Worm (Caenorhabditis elegans) whole organism, young adult: ENCODE measurements around the gene mut-15.

Source experiments
- B0019.2 ChIP-seq: fragments of 200-800 bp; sonication (Bioruptor generic); conservative IDR thresholded peaks from 2 replicates; pipeline ENCODE4 v1.3.6; 2022; ENCODE audit warnings: missing genetic modification reagents, missing genetic modification characterization, missing compliant biosample characterization
- B0035.1 ChIP-seq: sonication (generic microtip); optimal IDR thresholded peaks from 2 replicates; lab custom pipeline; 2016; ENCODE audit warnings: missing genetic modification characterization, mild to moderate bottlenecking, missing compliant biosample characterization, missing genotype, missing genetic modification reagents
- B0261.1 ChIP-seq: sonication (generic microtip); optimal IDR thresholded peaks from 2 replicates; lab custom pipeline; 2016; ENCODE audit warnings: mild to moderate bottlenecking, missing genetic modification characterization, moderate library complexity, missing compliant biosample characterization
- C06A6.2 ChIP-seq: fragments of 200-800 bp; sonication (Bioruptor generic); conservative IDR thresholded peaks from 2 replicates; pipeline ENCODE4 v1.3.6; 2022; ENCODE audit warnings: missing genetic modification characterization, missing compliant biosample characterization
- C17E4.6 ChIP-seq: fragments of 200-800 bp; sonication (Bioruptor generic); IDR thresholded peaks from 2 replicates; pipeline ENCODE4 v1.3.6; 2022; ENCODE audit warnings: missing genetic modification reagents, missing genetic modification characterization, missing compliant biosample characterization
- D2030.7 ChIP-seq: fragments of 200-800 bp; sonication (Bioruptor generic); IDR thresholded peaks from 2 replicates; pipeline ENCODE4 v1.3.6; 2022; ENCODE audit warnings: missing genetic modification reagents, missing genetic modification characterization, missing compliant biosample characterization
- F22D6.2 ChIP-seq: sonication (generic microtip); optimal IDR thresholded peaks from 2 replicates; lab custom pipeline; 2016; ENCODE audit warnings: mild to moderate bottlenecking, missing genetic modification characterization, missing compliant biosample characterization
- F37B4.10 ChIP-seq: fragments of 200-800 bp; sonication (Bioruptor generic); IDR thresholded peaks from 2 replicates; pipeline ENCODE4 v1.3.6; 2022; ENCODE audit warnings: missing genetic modification characterization, missing compliant biosample characterization
- F39B2.1 ChIP-seq: fragments of 200-800 bp; sonication (Bioruptor generic); IDR thresholded peaks from 2 replicates; pipeline ENCODE4 v1.3.6; 2022; ENCODE audit warnings: missing genetic modification reagents, missing genetic modification characterization, missing compliant biosample characterization
- F49E8.2 ChIP-seq: sonication (generic microtip); optimal IDR thresholded peaks from 3 replicates; lab custom pipeline; 2017; ENCODE audit warnings: missing genetic modification characterization, mild to moderate bottlenecking, missing compliant biosample characterization, antibody characterized with exemption, moderate library complexity; ENCODE audit not compliant: insufficient read depth
- F55B11.4 ChIP-seq: sonication (generic microtip); optimal IDR thresholded peaks from 2 replicates; lab custom pipeline; 2016; ENCODE audit warnings: missing compliant biosample characterization, missing genetic modification characterization, borderline replicate concordance; ENCODE audit not compliant: insufficient read depth
- K11D2.4 ChIP-seq: fragments of 200-800 bp; sonication (Bioruptor generic); IDR thresholded peaks from 2 replicates; pipeline ENCODE4 v1.3.6; 2022; ENCODE audit warnings: missing genetic modification reagents, missing genetic modification characterization, missing compliant biosample characterization
- K12H6.12 ChIP-seq: fragments of 200-800 bp; sonication (Bioruptor generic); optimal IDR thresholded peaks from 2 replicates; lab custom pipeline; 2018; ENCODE audit warnings: mild to moderate bottlenecking, missing genetic modification characterization, missing compliant biosample characterization
- Y53F4B.3 ChIP-seq: fragments of 200-800 bp; sonication (Bioruptor generic); IDR thresholded peaks from 2 replicates; pipeline ENCODE4 v1.3.6; 2022; ENCODE audit warnings: missing genetic modification reagents, missing genetic modification characterization, missing compliant biosample characterization
- Y56A3A.18 ChIP-seq: fragments of 200-800 bp; sonication (Bioruptor generic); IDR thresholded peaks from 2 replicates; pipeline ENCODE4 v1.3.6; 2022; ENCODE audit warnings: missing genetic modification reagents, missing genetic modification characterization, missing compliant biosample characterization
- Y95B8A.8 ChIP-seq: fragments of 200-800 bp; sonication (Bioruptor generic); IDR thresholded peaks from 2 replicates; pipeline ENCODE4 v1.3.6; 2022; ENCODE audit warnings: missing genetic modification reagents, missing genetic modification characterization, missing compliant biosample characterization
- ZK185.1 ChIP-seq: sonication (generic microtip); optimal IDR thresholded peaks from 2 replicates; lab custom pipeline; 2016; ENCODE audit warnings: mild to moderate bottlenecking, missing genetic modification characterization, missing compliant biosample characterization; ENCODE audit not compliant: poor library complexity, severe bottlenecking
- aptf-2 ChIP-seq: fragments of 200-800 bp; sonication (Bioruptor generic); conservative IDR thresholded peaks from 2 replicates; pipeline ENCODE4 v1.3.6; 2022; ENCODE audit warnings: missing genetic modification reagents, missing genetic modification characterization, missing compliant biosample characterization
- athp-1 ChIP-seq: sonication (generic microtip); optimal IDR thresholded peaks from 2 replicates; lab custom pipeline; 2017; ENCODE audit warnings: mild to moderate bottlenecking, missing genetic modification characterization, missing compliant biosample characterization
- attf-3 ChIP-seq: fragments of 200-800 bp; sonication (Bioruptor generic); conservative IDR thresholded peaks from 2 replicates; pipeline ENCODE4 v1.3.6; 2022; ENCODE audit warnings: missing genetic modification reagents, missing genetic modification characterization, missing compliant biosample characterization
- attf-5 ChIP-seq: fragments of 200-800 bp; sonication (Bioruptor generic); optimal IDR thresholded peaks from 2 replicates; lab custom pipeline; 2018; ENCODE audit warnings: mild to moderate bottlenecking, missing genetic modification characterization, missing compliant biosample characterization
- ccch-3 ChIP-seq: fragments of 200-800 bp; sonication (Bioruptor generic); optimal IDR thresholded peaks from 2 replicates; lab custom pipeline; 2018; ENCODE audit warnings: mild to moderate bottlenecking, missing genetic modification characterization, missing compliant biosample characterization
- ceh-100 ChIP-seq: fragments of 200-800 bp; sonication (Bioruptor generic); IDR thresholded peaks from 2 replicates; pipeline ENCODE4 v1.3.6; 2022; ENCODE audit warnings: missing genetic modification reagents, missing genetic modification characterization, missing compliant biosample characterization
- dpff-1 ChIP-seq: sonication (generic microtip); optimal IDR thresholded peaks from 2 replicates; lab custom pipeline; 2017; ENCODE audit warnings: mild to moderate bottlenecking, missing genetic modification characterization, missing compliant biosample characterization
- dpl-1 ChIP-seq: fragments of 150-350 bp; optimal IDR thresholded peaks from 2 replicates; lab custom pipeline; 2014; ENCODE audit warnings: missing biosample characterization, missing genetic modification reagents, missing genetic modification characterization
- hlh-12 ChIP-seq: sonication (generic microtip); optimal IDR thresholded peaks from 2 replicates; lab custom pipeline; 2016; ENCODE audit warnings: missing genetic modification characterization, missing compliant biosample characterization
- hmg-1.2 ChIP-seq: fragments of 200-800 bp; sonication (Bioruptor generic); IDR thresholded peaks from 2 replicates; pipeline ENCODE4 v1.3.6; 2022; ENCODE audit warnings: missing genetic modification reagents, missing genetic modification characterization, missing compliant biosample characterization
- hmg-20 ChIP-seq: fragments of 200-800 bp; sonication (Bioruptor generic); IDR thresholded peaks from 2 replicates; pipeline ENCODE4 v1.3.6; 2022; ENCODE audit warnings: missing genetic modification reagents, missing genetic modification characterization, missing compliant biosample characterization
- hsf-1 ChIP-seq: fragments of 200-800 bp; sonication (Bioruptor generic); IDR thresholded peaks from 2 replicates; pipeline ENCODE4 v1.3.6; 2022; ENCODE audit warnings: missing genetic modification reagents, missing genetic modification characterization, missing compliant biosample characterization
- lin-35 ChIP-seq, 3 experiments: fragments of 150-350 bp in 2 of 3; sonication (generic microtip) in 1 of 3; optimal IDR thresholded peaks; 2 replicates each; lab custom pipeline; 2014 to 2018; ENCODE audit warnings: missing biosample characterization in 3 of 3, missing genetic modification characterization in 3 of 3, missing genetic modification reagents in 3 of 3
- lsl-1 ChIP-seq: fragments of 200-800 bp; sonication (Bioruptor generic); optimal IDR thresholded peaks from 2 replicates; lab custom pipeline; 2018; ENCODE audit warnings: mild to moderate bottlenecking, missing genetic modification characterization, moderate library complexity, missing compliant biosample characterization
- lsy-27 ChIP-seq: sonication (generic microtip); optimal IDR thresholded peaks from 2 replicates; lab custom pipeline; 2017; ENCODE audit warnings: missing genetic modification characterization, mild to moderate bottlenecking, missing compliant biosample characterization, antibody characterized with exemption, missing genotype, borderline replicate concordance; ENCODE audit not compliant: insufficient read depth
- madf-10 ChIP-seq: sonication (generic microtip); optimal IDR thresholded peaks from 2 replicates; lab custom pipeline; 2016; ENCODE audit warnings: mild to moderate bottlenecking, missing genetic modification characterization, missing compliant biosample characterization
- madf-6 ChIP-seq: fragments of 200-800 bp; sonication (Bioruptor generic); IDR thresholded peaks from 2 replicates; pipeline ENCODE4 v1.3.6; 2022; ENCODE audit warnings: missing genetic modification reagents, missing genetic modification characterization, missing compliant biosample characterization
- mcd-1 ChIP-seq: fragments of 200-800 bp; sonication (Bioruptor generic); IDR thresholded peaks from 2 replicates; pipeline ENCODE4 v1.3.6; 2022; ENCODE audit warnings: missing genetic modification reagents, missing genetic modification characterization, missing compliant biosample characterization
- nhr-120 ChIP-seq: fragments of 200-800 bp; sonication (Bioruptor generic); IDR thresholded peaks from 2 replicates; pipeline ENCODE4 v1.3.6; 2022; ENCODE audit warnings: missing genetic modification characterization, missing compliant biosample characterization
- nhr-27 ChIP-seq: fragments of 200-800 bp; sonication (Bioruptor generic); optimal IDR thresholded peaks from 2 replicates; lab custom pipeline; 2018; ENCODE audit warnings: mild to moderate bottlenecking, missing genetic modification characterization, moderate library complexity, missing compliant biosample characterization
- pbrm-1 ChIP-seq: fragments of 200-800 bp; sonication (Bioruptor generic); IDR thresholded peaks from 2 replicates; pipeline ENCODE4 v1.3.6; 2022; ENCODE audit warnings: missing genetic modification reagents, missing genetic modification characterization, missing compliant biosample characterization
- repo-1 ChIP-seq: sonication (generic microtip); optimal IDR thresholded peaks from 2 replicates; lab custom pipeline; 2017; ENCODE audit warnings: mild to moderate bottlenecking, missing genetic modification characterization, missing compliant biosample characterization
- snpc-3.4 ChIP-seq: sonication (generic microtip); optimal IDR thresholded peaks from 2 replicates; lab custom pipeline; 2017; ENCODE audit warnings: missing genetic modification characterization, mild to moderate bottlenecking, missing compliant biosample characterization, antibody characterized with exemption, moderate library complexity, missing genotype, missing genetic modification reagents
- sptf-2 ChIP-seq: fragments of 200-800 bp; sonication (Bioruptor generic); optimal IDR thresholded peaks from 2 replicates; lab custom pipeline; 2018; ENCODE audit warnings: mild to moderate bottlenecking, missing genetic modification characterization, missing compliant biosample characterization
- tbp1 ChIP-seq: fragments of 200-800 bp; sonication (Bioruptor generic); optimal IDR thresholded peaks from 2 replicates; lab custom pipeline; 2018; ENCODE audit warnings: mild to moderate bottlenecking, missing genetic modification characterization, missing compliant biosample characterization
- unc-130 ChIP-seq: sonication (generic microtip); optimal IDR thresholded peaks from 2 replicates; lab custom pipeline; 2016; ENCODE audit warnings: missing genetic modification reagents, missing genetic modification characterization, missing compliant biosample characterization
- unc-62 ChIP-seq: fragments of 150-350 bp; optimal IDR thresholded peaks from 2 replicates; lab custom pipeline; 2014; ENCODE audit warnings: missing biosample characterization, missing genetic modification reagents, missing genetic modification characterization
- xnd-1 ChIP-seq: sonication (generic microtip); optimal IDR thresholded peaks from 2 replicates; lab custom pipeline; 2016; ENCODE audit warnings: missing genotype, missing genetic modification reagents, missing genetic modification characterization, missing compliant biosample characterization
- zfh-2 ChIP-seq: fragments of 200-800 bp; sonication (Bioruptor generic); conservative IDR thresholded peaks from 2 replicates; pipeline ENCODE4 v1.3.6; 2022; ENCODE audit warnings: missing genetic modification reagents, missing genetic modification characterization, missing compliant biosample characterization
- ztf-25 ChIP-seq: fragments of 200-800 bp; sonication (Bioruptor generic); IDR thresholded peaks from 2 replicates; pipeline ENCODE4 v1.3.6; 2022; ENCODE audit warnings: missing genetic modification reagents, missing genetic modification characterization, missing compliant biosample characterization
- ztf-26 ChIP-seq: sonication (generic microtip); optimal IDR thresholded peaks from 2 replicates; lab custom pipeline; 2017; ENCODE audit warnings: missing genetic modification characterization, missing compliant biosample characterization

mut-15 gene

ce11 chrV:15002184-15002690 lies at the start of gene mut-15, which contains the start of gene fib-1 (continued):
- TF ChIP-seq B0019.2 (peak; percentile 59; the same call in 1 of the 2 replicates), D2030.7 (GFP tag; lab: Robert Waterston, UW) (peak; percentile 93), nhr-27 (tag; lab: Kevin White, UChicago) (no peak), attf-5 (GFP tag; lab: Kevin White, UChicago) (peak; percentile 95), ztf-26 (tag; lab: Kevin White, UChicago) (peak; percentile 75), ccch-3 (GFP tag; lab: Kevin White, UChicago) (no peak), madf-6 (GFP tag; lab: Robert Waterston, UW) (peak; percentile 84), F39B2.1 (no peak), ztf-25 (GFP tag; lab: Robert Waterston, UW) (0 out of 2 replicates have a peak, but pooled peaks have one; percentile 14), madf-10 (peak; percentile 82), Y95B8A.8 (GFP tag; lab: Robert Waterston, UW) (peak; percentile 71; the same call in 1 of the 2 replicates), Y53F4B.3 (peak; percentile 27; the same call in 1 of the 2 replicates), attf-3 (GFP tag; lab: Robert Waterston, UW) (peak; percentile 85), xnd-1 (tag; lab: Kevin White, UChicago) (peak; percentile 47), hmg-20 (GFP tag; lab: Robert Waterston, UW) (no peak), lsl-1 (GFP tag; lab: Kevin White, UChicago) (peak; percentile 86), ceh-100 (GFP tag; lab: Robert Waterston, UW) (peak; percentile 98), ZK185.1 (tag; lab: Kevin White, UChicago) (peak; percentile 65), tbp1 (GFP tag; lab: Kevin White, UChicago) (peak; percentile 72), F37B4.10 (GFP tag; lab: Robert Waterston, UW) (no peak), C06A6.2 (GFP tag; lab: Robert Waterston, UW) (no peak), aptf-2 (GFP tag; lab: Robert Waterston, UW) (peak; percentile 78), K12H6.12 (peak; percentile 85), B0035.1 (tag; lab: Kevin White, UChicago) (no peak), unc-62 (no peak), Y56A3A.18 (no peak), lin-35 (GFP tag; optimal IDR thresholded peaks at IDR 0.05; lab: Kevin White, UChicago) (peak in 2 of 3 experiments; percentile 48 to 80), sptf-2 (GFP tag; lab: Kevin White, UChicago) (no peak), zfh-2 (GFP tag; lab: Robert Waterston, UW) (no peak), K11D2.4 (GFP tag; lab: Robert Waterston, UW) (peak; percentile 81), C17E4.6 (GFP tag; lab: Robert Waterston, UW) (no peak), unc-130 (GFP tag; lab: Kevin White, UChicago) (peak; percentile 72), dpl-1 (GFP tag; lab: Kevin White, UChicago) (peak; percentile 54), nhr-120 (GFP tag; lab: Robert Waterston, UW) (no peak), lsy-27 (no peak), F55B11.4 (tag; lab: Kevin White, UChicago) (no peak), hmg-1.2 (GFP tag; lab: Robert Waterston, UW) (peak; percentile 72), repo-1 (tag; lab: Kevin White, UChicago) (no peak), dpff-1 (tag; lab: Kevin White, UChicago) (no peak), snpc-3.4 (tag; lab: Kevin White, UChicago) (no peak), F49E8.2 (tag; lab: Kevin White, UChicago) (peak; percentile 81), B0261.1 (tag; lab: Kevin White, UChicago) (peak; percentile 28), hlh-12 (tag; lab: Kevin White, UChicago) (no peak), athp-1 (tag; lab: Kevin White, UChicago) (peak; percentile 92), pbrm-1 (peak; percentile 91), mcd-1 (GFP tag; lab: Robert Waterston, UW) (peak; percentile 99), F22D6.2 (tag; lab: Kevin White, UChicago) (no peak), hsf-1 (GFP tag; lab: Robert Waterston, UW) (peak; percentile 71)
